Worm (Caenorhabditis elegans): Measurements from ENCODE around the gene srxa-8.
A peak's percentile ranks its signal among the peaks of the same experiment; 100 is the strongest.

Gene srxa-8

DNA sequence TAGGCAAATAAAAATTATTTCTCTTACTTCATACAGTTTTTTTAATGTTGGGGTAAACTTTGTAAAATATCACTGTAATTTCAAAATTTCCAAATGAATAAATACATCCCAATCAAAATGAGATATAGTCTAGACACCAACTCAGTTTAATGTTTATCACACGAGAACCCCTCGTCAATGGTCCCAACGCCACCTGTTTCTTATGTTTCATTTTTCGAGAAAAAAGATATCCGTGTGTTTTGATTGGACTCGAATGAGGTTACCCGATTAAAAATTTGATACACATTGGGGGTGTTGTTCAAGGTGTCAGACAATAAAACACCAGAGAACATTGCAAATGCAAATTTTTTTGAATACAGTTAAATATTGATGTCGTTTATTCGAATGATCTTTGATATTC, 8.9 kb upstream of the srxa-8 start:
- TF ChIP-seq ets-5 (GFP tag; IDR thresholded peaks at IDR 0.05) (no peak), nhr-20 (tag; optimal IDR thresholded peaks at IDR 0.05) (peak; percentile 9), lsy-2 (tag; optimal IDR thresholded peaks at IDR 0.05) (peak in 1 of 2 experiments; percentile 11), nhr-85 (tag) (no peak), dsc-1 (tag; optimal IDR thresholded peaks at IDR 0.05) (peak; percentile 0), skn-1 (tag; optimal IDR thresholded peaks at IDR 0.05) (no peak), aha-1 (tag; optimal IDR thresholded peaks at IDR 0.05) (no peak), unc-62 (GFP tag; optimal IDR thresholded peaks at IDR 0.05) (no peak), rnt-1 (tag; optimal IDR thresholded peaks at IDR 0.05) (peak; percentile 63), C04F5.9 (tag; optimal IDR thresholded peaks at IDR 0.05) (no peak), hlh-4 (tag; optimal IDR thresholded peaks at IDR 0.05) (no peak), nhr-19 (GFP tag; conservative IDR thresholded peaks at IDR 0.05) (peak; percentile 21; the same call in 1 of the 2 replicates), sup-37 (GFP tag; optimal IDR thresholded peaks at IDR 0.05) (no peak), sox-4 (tag; optimal IDR thresholded peaks at IDR 0.05) (no peak), snu-23 (GFP tag; optimal IDR thresholded peaks at IDR 0.05) (peak; percentile 31), tbx-2 (tag; optimal IDR thresholded peaks at IDR 0.05) (no peak), fkh-8 (tag; optimal IDR thresholded peaks at IDR 0.05) (no peak), mef-2 (tag; optimal IDR thresholded peaks at IDR 0.05) (no peak), F16B12.6 (tag; optimal IDR thresholded peaks at IDR 0.05) (no peak), nhr-77 (tag; optimal IDR thresholded peaks at IDR 0.05) (no peak), efl-3 (GFP tag; optimal IDR thresholded peaks at IDR 0.05) (no peak), nhr-71 (tag; optimal IDR thresholded peaks at IDR 0.05) (peak; percentile 78), grh-1 (GFP tag; IDR thresholded peaks at IDR 0.05) (no peak), sptf-1 (tag; optimal IDR thresholded peaks at IDR 0.05) (no peak), snpc-4 (tag; optimal IDR thresholded peaks at IDR 0.05) (no peak), mdl-1 (tag; optimal IDR thresholded peaks at IDR 0.05) (no peak), blmp-1 (tag; optimal IDR thresholded peaks at IDR 0.05) (no peak), ceh-88 (GFP tag; IDR thresholded peaks at IDR 0.05) (no peak), lin-14 (GFP tag; optimal IDR thresholded peaks at IDR 0.05) (peak; percentile 19), nhr-84 (tag; optimal IDR thresholded peaks at IDR 0.05) (no peak)

DNA sequence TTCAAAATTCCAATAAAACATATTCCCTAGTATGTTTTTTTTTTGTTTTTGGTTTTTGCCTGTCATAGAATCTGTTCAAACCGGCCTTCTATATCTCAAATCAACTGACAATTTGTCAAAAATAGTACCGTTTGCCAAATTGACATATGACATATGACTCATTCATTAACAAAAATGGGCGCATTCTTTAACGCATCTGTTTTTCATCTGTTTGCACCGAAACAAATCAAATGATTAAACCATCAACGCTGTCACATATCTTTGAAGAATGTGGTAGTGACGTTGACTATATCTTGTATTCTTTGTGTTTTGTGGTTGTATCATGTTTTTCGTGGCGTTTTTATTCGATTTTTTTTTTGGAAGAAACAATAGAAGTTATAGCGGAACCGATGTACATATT, 6.4 kb upstream of the srxa-8 start:
- TF ChIP-seq snu-23 (GFP tag; optimal IDR thresholded peaks at IDR 0.05) (peak; percentile 7), nhr-90 (tag; optimal IDR thresholded peaks at IDR 0.05; ENCODE audit: poor library complexity) (no peak), unc-62 (GFP tag; optimal IDR thresholded peaks at IDR 0.05) (no peak), alr-1 (tag; optimal IDR thresholded peaks at IDR 0.05; ENCODE audit: borderline replicate concordance) (no peak), nhr-19 (GFP tag; conservative IDR thresholded peaks at IDR 0.05) (peak; percentile 28), swsn-7 (tag; optimal IDR thresholded peaks at IDR 0.05) (no peak), ces-1 (GFP tag; optimal IDR thresholded peaks at IDR 0.05) (no peak), snpc-4 (tag; optimal IDR thresholded peaks at IDR 0.05) (no peak), mep-1 (tag; optimal IDR thresholded peaks at IDR 0.05) (peak; percentile 43), sup-37 (GFP tag; optimal IDR thresholded peaks at IDR 0.05) (no peak), mdl-1 (tag; optimal IDR thresholded peaks at IDR 0.05) (peak in 1 of 2 experiments; percentile 5), tbx-2 (tag; optimal IDR thresholded peaks at IDR 0.05) (peak; percentile 26), ama-1 (optimal IDR thresholded peaks at IDR 0.05) (no peak), aly-2 (tag; optimal IDR thresholded peaks at IDR 0.05) (no peak), ceh-63 (GFP tag; optimal IDR thresholded peaks at IDR 0.05) (no peak), hlh-17 (GFP tag; optimal IDR thresholded peaks at IDR 0.05; ENCODE audit: borderline replicate concordance) (no peak), unc-130 (tag; optimal IDR thresholded peaks at IDR 0.05) (peak; percentile 28), efl-3 (GFP tag; optimal IDR thresholded peaks at IDR 0.05) (no peak), blmp-1 (tag; optimal IDR thresholded peaks at IDR 0.05) (peak; percentile 41), lin-14 (GFP tag; optimal IDR thresholded peaks at IDR 0.05) (peak; percentile 52), vab-15 (tag; optimal IDR thresholded peaks at IDR 0.05) (peak; percentile 46), lin-35 (GFP tag; optimal IDR thresholded peaks at IDR 0.05) (peak in 1 of 2 experiments; percentile 48), lin-15B (tag; optimal IDR thresholded peaks at IDR 0.05) (no peak), isw-1 (GFP tag; IDR thresholded peaks at IDR 0.05) (no peak), mab-9 (GFP tag; IDR thresholded peaks at IDR 0.05) (no peak), C04F5.9 (tag; optimal IDR thresholded peaks at IDR 0.05) (no peak), pqm-1 (tag; optimal IDR thresholded peaks at IDR 0.05) (no peak), C16A3.4 (tag; optimal IDR thresholded peaks at IDR 0.05) (no peak), C34B4.2 (tag; optimal IDR thresholded peaks at IDR 0.05) (no peak), zip-4 (GFP tag; optimal IDR thresholded peaks at IDR 0.05) (no peak), fkh-8 (tag; optimal IDR thresholded peaks at IDR 0.05) (no peak), elt-3 (tag; optimal IDR thresholded peaks at IDR 0.05) (peak in 1 of 6 experiments; percentile 87), dsc-1 (tag; optimal IDR thresholded peaks at IDR 0.05) (no peak), sox-4 (tag; optimal IDR thresholded peaks at IDR 0.05) (no peak), nhr-20 (tag; optimal IDR thresholded peaks at IDR 0.05) (peak; percentile 55), nhr-71 (tag; optimal IDR thresholded peaks at IDR 0.05) (peak; percentile 75)
